Worm (Caenorhabditis elegans) whole organism, early embryonic: ENCODE measurements around the gene set-31.

Experiments used
- ama-1 ChIP-seq: fragments of 150-350 bp; optimal IDR thresholded peaks from 2 replicates; lab custom pipeline; 2014
- hmbx-1 ChIP-seq: sonication (generic microtip); optimal IDR thresholded peaks from 2 replicates; lab custom pipeline; 2016; ENCODE audit warnings: mild to moderate bottlenecking, missing genetic modification characterization, missing compliant biosample characterization
- scrt-1 ChIP-seq: fragments of 200-800 bp; sonication (Bioruptor generic); IDR thresholded peaks from 2 replicates; pipeline ENCODE4 v1.3.6; 2022; ENCODE audit warnings: missing genetic modification characterization, missing compliant biosample characterization
- tbx-11 ChIP-seq: fragments of 200-800 bp; sonication (Bioruptor generic); IDR thresholded peaks from 2 replicates; pipeline ENCODE4 v1.3.6; 2022; ENCODE audit warnings: missing genetic modification characterization, missing compliant biosample characterization
- tbx-37 ChIP-seq: fragments of 200-800 bp; sonication (Bioruptor generic); conservative IDR thresholded peaks from 2 replicates; pipeline ENCODE4 v1.3.6; 2022; ENCODE audit warnings: missing genetic modification reagents, missing genetic modification characterization, missing compliant biosample characterization

DNA sequence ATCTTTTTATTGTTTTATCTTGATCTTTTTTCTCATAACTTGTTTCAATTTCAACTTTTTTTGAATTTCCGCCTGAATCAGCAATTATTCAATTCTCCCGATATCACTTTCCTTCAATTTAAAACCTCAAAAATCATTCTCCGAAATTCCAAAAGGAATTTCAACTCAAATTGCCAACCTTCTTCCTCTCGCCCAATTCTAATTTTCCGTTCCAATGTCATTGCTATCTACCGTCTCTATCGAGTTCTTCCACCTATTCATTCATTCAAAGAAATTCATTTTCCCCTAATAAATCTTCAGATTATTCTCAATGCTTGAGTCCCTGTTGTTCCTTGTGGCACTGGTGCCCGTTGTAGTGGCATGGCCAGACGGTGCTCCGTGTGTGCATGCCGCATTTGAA, 23.1 kb downstream of the set-31 start, which contains the start of gene F23B12.4:
- no peak for TF ChIP-seq ama-1 (lab: Kevin White, UChicago)
- no peak for TF ChIP-seq hmbx-1
- TF ChIP-seq scrt-1 = no peak
- no peak for TF ChIP-seq tbx-37 (GFP tag; lab: Robert Waterston, UW)
- no peak for TF ChIP-seq tbx-11 (GFP tag; lab: Robert Waterston, UW)
